Worm (Caenorhabditis elegans) whole organism, L2 larva: ENCODE measurements around the gene fndc-1.
A peak's percentile ranks its signal among the peaks of the same experiment; 100 is the strongest.

Experiments
- ceh-16 ChIP-seq: fragments of 150-350 bp; optimal IDR thresholded peaks from 2 replicates; lab custom pipeline; 2014; ENCODE audit warnings: missing biosample characterization, missing genetic modification characterization
- ceh-82 ChIP-seq: fragments of 150-350 bp; optimal IDR thresholded peaks from 2 replicates; lab custom pipeline; 2014; ENCODE audit warnings: missing biosample characterization, missing genetic modification characterization
- elt-1 ChIP-seq: fragments of 150-350 bp; optimal IDR thresholded peaks from 2 replicates; lab custom pipeline; 2014; ENCODE audit warnings: missing biosample characterization, missing genetic modification characterization
- fos-1 ChIP-seq: fragments of 150-350 bp; optimal IDR thresholded peaks from 2 replicates; lab custom pipeline; 2014; ENCODE audit warnings: missing biosample characterization, missing genetic modification characterization
- lin-13 ChIP-seq: fragments of 150-350 bp; optimal IDR thresholded peaks from 2 replicates; lab custom pipeline; 2014; ENCODE audit warnings: missing biosample characterization, missing genetic modification reagents, missing genetic modification characterization
- nhr-11 ChIP-seq: fragments of 150-350 bp; optimal IDR thresholded peaks from 2 replicates; lab custom pipeline; 2014; ENCODE audit warnings: missing biosample characterization, missing genetic modification characterization
- nhr-237 ChIP-seq: fragments of 150-350 bp; optimal IDR thresholded peaks from 2 replicates; lab custom pipeline; 2014; ENCODE audit warnings: missing biosample characterization, missing genetic modification characterization
- nhr-77 ChIP-seq: fragments of 150-350 bp; optimal IDR thresholded peaks from 2 replicates; lab custom pipeline; 2014; ENCODE audit warnings: missing biosample characterization, missing genetic modification characterization
- peb-1 ChIP-seq: fragments of 150-350 bp; optimal IDR thresholded peaks from 2 replicates; lab custom pipeline; 2014; ENCODE audit warnings: missing biosample characterization, missing genetic modification characterization
- skn-1 ChIP-seq: sonication (generic microtip); optimal IDR thresholded peaks from 2 replicates; lab custom pipeline; 2017; ENCODE audit warnings: missing biosample characterization, missing genetic modification characterization
- snpc-4 ChIP-seq: fragments of 150-350 bp; optimal IDR thresholded peaks from 2 replicates; lab custom pipeline; 2014; ENCODE audit warnings: missing biosample characterization, missing genetic modification characterization
- unc-39 ChIP-seq: fragments of 150-350 bp; optimal IDR thresholded peaks from 2 replicates; lab custom pipeline; 2014; ENCODE audit warnings: missing biosample characterization, missing genetic modification characterization
- zag-1 ChIP-seq: fragments of 150-350 bp; optimal IDR thresholded peaks from 2 replicates; lab custom pipeline; 2014; ENCODE audit warnings: missing biosample characterization, missing genetic modification characterization
- ztf-11 ChIP-seq: sonication (generic microtip); optimal IDR thresholded peaks from 2 replicates; lab custom pipeline; 2017; ENCODE audit warnings: missing biosample characterization, missing genetic modification characterization

ce11 chrII:11276879-11277278 lies 39.8 kb upstream of the fndc-1 start:
- no peak for TF ChIP-seq nhr-237 (tag; lab: Kevin White, UChicago)
- no peak for TF ChIP-seq lin-13 (GFP tag; lab: Kevin White, UChicago)
- TF ChIP-seq snpc-4 (tag; lab: Kevin White, UChicago) = no peak
- TF ChIP-seq nhr-77 (tag; lab: Kevin White, UChicago) = no peak
- no peak for TF ChIP-seq peb-1 (tag; lab: Kevin White, UChicago)
- no peak for TF ChIP-seq ceh-82 (tag; lab: Kevin White, UChicago)
- no peak for TF ChIP-seq skn-1
- TF ChIP-seq elt-1 (tag; lab: Kevin White, UChicago) = no peak
- no peak for TF ChIP-seq zag-1 (tag; lab: Kevin White, UChicago)
- TF ChIP-seq unc-39 (tag; lab: Kevin White, UChicago) = no peak
- TF ChIP-seq nhr-11 (tag; lab: Kevin White, UChicago) = no peak
- TF ChIP-seq ztf-11 (tag; lab: Kevin White, UChicago) = no peak
- peak; percentile 84 for TF ChIP-seq ceh-16 (tag; lab: Kevin White, UChicago)
- no peak for TF ChIP-seq fos-1 (tag; lab: Kevin White, UChicago)
